In the genomic region with DNA sequence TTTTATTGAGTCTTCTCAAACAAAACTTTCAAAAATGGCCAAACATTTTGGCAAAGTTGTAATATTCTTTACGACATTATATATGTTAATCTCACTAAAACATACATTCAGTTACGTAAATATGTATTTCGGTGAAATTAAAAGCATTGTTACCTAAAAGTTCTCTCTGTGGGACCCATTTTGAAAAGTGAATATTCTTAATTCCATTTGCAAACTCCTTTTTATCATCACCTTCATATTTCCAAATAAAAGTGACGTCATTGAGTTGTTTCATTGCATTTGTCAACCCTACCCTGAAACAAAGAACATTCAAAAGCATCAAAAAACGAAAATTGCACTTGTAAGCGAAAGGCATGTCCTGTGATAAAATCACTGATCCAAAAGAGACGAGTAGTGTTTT, we compare ENCODE assay signal across 5 worm cellular contexts.
TF ChIP-seq lines count a peak whose summit lies in the region.

No protein-coding gene starts in this region.

TF ChIP-seq in whole organism, L1 larva, 84 proteins besides CTCF, POLR2A, EP300 and RAD21 (continues in another document):
- TF ChIP-seq lir-3 (tag; optimal IDR thresholded peaks at IDR 0.05; lab: Kevin White, UChicago; ENCODE audit: poor library complexity) (no peak), C34B4.2 (tag; optimal IDR thresholded peaks at IDR 0.05; lab: Kevin White, UChicago) (no peak), sup-37 (GFP tag; optimal IDR thresholded peaks at IDR 0.05; lab: Kevin White, UChicago) (no peak), hlh-17 (GFP tag; optimal IDR thresholded peaks at IDR 0.05; lab: Kevin White, UChicago; ENCODE audit: borderline replicate concordance) (no peak), snpc-4 (tag; optimal IDR thresholded peaks at IDR 0.05; lab: Kevin White, UChicago) (no peak), elt-2 (tag; optimal IDR thresholded peaks at IDR 0.05; lab: Kevin White, UChicago) (no peak), nhr-20 (tag; optimal IDR thresholded peaks at IDR 0.05; lab: Kevin White, UChicago) (peak; percentile 14), isw-1 (GFP tag; IDR thresholded peaks at IDR 0.05; lab: Robert Waterston, UW) (no peak), lin-35 (GFP tag; optimal IDR thresholded peaks at IDR 0.05; lab: Kevin White, UChicago) (no peak), ceh-90 (tag; optimal IDR thresholded peaks at IDR 0.05; lab: Kevin White, UChicago) (no peak), ceh-63 (GFP tag; optimal IDR thresholded peaks at IDR 0.05; lab: Kevin White, UChicago) (no peak), pag-3 (tag; optimal IDR thresholded peaks at IDR 0.05; lab: Kevin White, UChicago; ENCODE audit: borderline replicate concordance, insufficient read depth) (no peak), unc-86 (tag; optimal IDR thresholded peaks at IDR 0.05; lab: Kevin White, UChicago) (no peak), efl-1 (optimal IDR thresholded peaks at IDR 0.05; lab: Kevin White, UChicago) (no peak), efl-1 (GFP tag; optimal IDR thresholded peaks at IDR 0.05 in 1 of 2; lab: Kevin White, UChicago) (peak in 1 of 2 experiments; percentile 20), Y116A8C.19 (tag; optimal IDR thresholded peaks at IDR 0.05; lab: Kevin White, UChicago; ENCODE audit: borderline replicate concordance) (no peak), ceh-82 (tag; optimal IDR thresholded peaks at IDR 0.05; lab: Kevin White, UChicago) (no peak)

TF ChIP-seq in whole organism, L2 larva, 48 proteins besides CTCF, POLR2A, EP300 and RAD21:
- TF ChIP-seq sma-9 (GFP tag; optimal IDR thresholded peaks at IDR 0.05; lab: Kevin White, UChicago) (peak; percentile 24), sma-9 (tag; optimal IDR thresholded peaks at IDR 0.05; lab: Kevin White, UChicago) (no peak), ztf-1 (GFP tag; conservative IDR thresholded peaks at IDR 0.05; lab: Robert Waterston, UW) (no peak)

TF ChIP-seq in whole organism, L3 larva, 47 proteins besides CTCF, POLR2A, EP300 and RAD21:
- no peak for TF ChIP-seq nhr-67 (tag; optimal IDR thresholded peaks at IDR 0.05; lab: Kevin White, UChicago)
- TF ChIP-seq nhr-76 (tag; optimal IDR thresholded peaks at IDR 0.05; lab: Kevin White, UChicago), result no peak
- TF ChIP-seq pqm-1 (tag; optimal IDR thresholded peaks at IDR 0.05; lab: Kevin White, UChicago), result peak; percentile 7
- TF ChIP-seq pha-4 (tag; optimal IDR thresholded peaks at IDR 0.05; lab: Kevin White, UChicago), result no peak
TF ChIP-seq in whole organism, L3 larva: peak in this region for 1.

TF ChIP-seq in whole organism, L4 larva, 104 proteins besides CTCF, POLR2A, EP300 and RAD21:
- no peak for TF ChIP-seq nhr-10 (tag; optimal IDR thresholded peaks at IDR 0.05; lab: Kevin White, UChicago)
- TF ChIP-seq unc-62 (GFP tag; optimal IDR thresholded peaks at IDR 0.05 in 1 of 2; lab: Kevin White, UChicago), result peak in 1 of 2 experiments; percentile 91
- no peak for TF ChIP-seq unc-62 (tag; optimal IDR thresholded peaks at IDR 0.05; lab: Kevin White, UChicago)
- no peak for TF ChIP-seq set-16 (GFP tag; IDR thresholded peaks at IDR 0.05; lab: Robert Waterston, UW)
- no peak for TF ChIP-seq ceh-82 (tag; optimal IDR thresholded peaks at IDR 0.05; lab: Kevin White, UChicago)
- TF ChIP-seq nhr-28 (tag; optimal IDR thresholded peaks at IDR 0.05; lab: Kevin White, UChicago), result peak; percentile 64

TF ChIP-seq in whole organism, young adult, 124 proteins besides CTCF, POLR2A, EP300 and RAD21:
- TF ChIP-seq B0035.1 (tag; optimal IDR thresholded peaks at IDR 0.05; lab: Kevin White, UChicago), result no peak
- peak; percentile 42 for TF ChIP-seq atf-7 (tag; optimal IDR thresholded peaks at IDR 0.05; lab: Kevin White, UChicago)
TF ChIP-seq in whole organism, young adult: peak in this region for 1.
